Worm (Caenorhabditis elegans) whole organism, L4/young adult: ENCODE measurements around the gene mtm-6.

Source experiments
- W03F9.2 ChIP-seq: fragments of 150-350 bp; optimal IDR thresholded peaks from 2 replicates; lab custom pipeline; 2014; ENCODE audit warnings: missing biosample characterization, missing genetic modification characterization
- dao-5 ChIP-seq: sonication (generic microtip); optimal IDR thresholded peaks from 2 replicates; lab custom pipeline; 2016; ENCODE audit warnings: missing genotype, missing genetic modification characterization, moderate library complexity, missing compliant biosample characterization
- him-1 ChIP-seq: sonication (generic microtip); optimal IDR thresholded peaks from 2 replicates; lab custom pipeline; 2016; ENCODE audit warnings: missing genotype, missing genetic modification reagents, missing genetic modification characterization, missing compliant biosample characterization

Gene mtm-6

DNA sequence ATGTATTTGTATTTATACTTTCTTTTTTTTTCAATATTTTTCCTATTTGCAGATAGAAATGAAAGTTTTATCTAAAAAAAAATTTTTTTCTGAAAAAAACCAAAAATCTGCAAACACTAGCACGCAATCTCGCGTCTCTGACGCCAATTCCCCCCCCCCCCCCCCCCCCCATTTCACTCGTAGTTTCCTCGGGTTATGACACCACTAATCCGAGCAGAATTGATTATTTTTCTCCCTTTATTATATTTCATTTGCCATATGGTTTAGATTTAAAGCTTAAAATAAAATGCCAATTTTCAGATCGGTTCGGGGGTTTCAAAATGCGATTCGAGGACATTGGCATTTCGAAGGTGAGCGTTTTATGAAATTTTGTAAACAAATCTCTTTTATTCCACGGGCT is at the start of gene mtm-6:
Gene mtm-6 (plus strand): TSS at position 301 of the 400 bp plus-strand sequence.
- no peak for TF ChIP-seq him-1 (tag; lab: Kevin White, UChicago)
- no peak for TF ChIP-seq W03F9.2
- TF ChIP-seq dao-5 = no peak

DNA sequence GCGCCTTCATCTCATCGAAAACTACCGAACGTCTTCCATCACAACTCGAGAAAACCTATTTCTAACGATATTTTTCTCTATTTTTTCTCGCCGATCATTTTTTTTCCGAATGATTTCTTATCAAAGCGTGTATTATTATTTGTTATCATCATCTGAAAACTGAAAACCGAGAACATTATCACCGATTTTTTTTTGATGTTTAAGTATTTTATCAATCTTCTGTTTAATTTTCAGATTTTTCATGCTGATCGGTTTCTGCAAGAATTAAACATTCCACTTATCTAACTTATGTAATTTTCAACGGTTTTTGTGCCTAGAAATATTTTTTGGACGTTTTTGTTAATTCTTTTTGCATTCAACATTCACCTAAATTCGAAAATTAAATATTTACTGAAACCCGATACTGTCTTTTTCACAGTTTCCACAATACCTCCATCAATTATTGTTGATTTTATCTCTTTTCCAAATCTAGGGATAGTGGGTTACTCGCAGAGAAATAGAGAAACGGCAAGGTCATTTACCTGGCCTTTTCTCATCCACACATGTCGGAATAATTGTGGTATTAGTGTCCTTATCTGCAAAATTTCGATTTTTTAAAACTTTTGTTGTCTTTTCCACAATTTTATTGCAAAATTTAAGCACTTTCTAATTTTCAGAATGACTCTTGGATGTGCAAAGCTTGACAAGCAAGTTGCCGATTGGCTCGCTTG is 48.0 kb upstream of the mtm-6 start, which contains the start of gene pgm-2:
Gene pgm-2 (plus strand): TSS at position 657 of the 710 bp plus-strand sequence.
- TF ChIP-seq W03F9.2 (no peak), him-1 (tag; lab: Kevin White, UChicago) (no peak), dao-5 (no peak)

DNA sequence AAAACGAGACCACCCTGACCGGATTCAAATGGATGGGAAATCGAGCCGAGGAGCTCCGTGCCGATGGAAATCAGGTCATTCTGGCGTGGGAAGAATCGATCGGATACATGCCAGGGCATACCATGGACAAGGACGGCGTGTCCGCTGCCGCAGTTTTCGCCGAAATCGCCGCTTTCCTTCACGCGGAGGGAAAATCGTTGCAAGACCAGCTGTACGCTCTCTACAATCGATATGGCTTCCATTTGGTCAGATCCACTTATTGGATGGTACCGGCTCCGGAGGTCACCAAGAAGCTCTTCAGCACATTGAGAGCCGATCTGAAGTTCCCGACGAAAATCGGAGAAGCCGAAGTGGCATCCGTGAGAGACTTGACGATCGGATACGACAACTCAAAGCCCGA is 44.9 kb upstream of the mtm-6 start:
- TF ChIP-seq W03F9.2 = no peak
- TF ChIP-seq him-1 (tag; lab: Kevin White, UChicago) = no peak
- TF ChIP-seq dao-5 = no peak

DNA sequence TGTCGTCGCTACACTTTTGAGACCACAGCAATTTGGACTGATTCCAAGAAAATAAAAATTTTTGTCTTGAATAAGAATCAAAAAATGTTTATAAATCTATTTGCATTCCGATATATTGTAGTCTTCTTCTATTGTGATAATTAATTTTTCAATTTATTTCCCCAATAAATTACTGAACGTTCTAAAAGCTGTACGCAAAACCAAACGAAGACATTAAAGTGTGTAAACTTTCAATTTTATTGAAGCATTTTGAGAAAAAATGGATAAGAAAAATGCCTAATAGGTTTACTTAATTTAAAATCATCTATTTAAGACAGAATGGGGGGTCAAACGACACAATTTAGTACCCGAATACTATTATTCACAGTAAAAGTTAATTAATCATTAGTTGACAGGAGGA is 44.3 kb upstream of the mtm-6 start:
- TF ChIP-seq W03F9.2 (no peak), him-1 (tag; lab: Kevin White, UChicago) (no peak), dao-5 (no peak)

DNA sequence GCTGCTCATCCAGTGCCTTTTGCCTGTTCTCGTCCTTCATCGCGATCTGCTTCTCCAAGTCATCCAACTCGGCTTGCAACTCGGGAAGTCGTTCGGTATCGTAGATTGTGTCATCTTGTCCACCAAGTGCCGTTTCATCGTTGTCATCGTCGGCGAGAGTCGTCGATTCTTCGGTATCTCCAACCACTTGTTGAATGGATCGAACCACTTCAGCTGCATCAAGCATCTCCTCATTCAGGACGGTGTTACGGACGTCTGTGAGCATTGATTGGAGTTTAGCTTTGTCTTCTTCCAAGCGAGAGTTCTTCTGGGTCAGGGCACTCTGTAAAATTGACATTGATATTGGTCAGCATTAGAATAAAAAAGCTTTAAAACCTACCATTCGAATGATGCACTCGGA is 41.3 kb upstream of the mtm-6 start:
- TF ChIP-seq dao-5 (no peak), W03F9.2 (no peak), him-1 (tag; lab: Kevin White, UChicago) (no peak)

DNA sequence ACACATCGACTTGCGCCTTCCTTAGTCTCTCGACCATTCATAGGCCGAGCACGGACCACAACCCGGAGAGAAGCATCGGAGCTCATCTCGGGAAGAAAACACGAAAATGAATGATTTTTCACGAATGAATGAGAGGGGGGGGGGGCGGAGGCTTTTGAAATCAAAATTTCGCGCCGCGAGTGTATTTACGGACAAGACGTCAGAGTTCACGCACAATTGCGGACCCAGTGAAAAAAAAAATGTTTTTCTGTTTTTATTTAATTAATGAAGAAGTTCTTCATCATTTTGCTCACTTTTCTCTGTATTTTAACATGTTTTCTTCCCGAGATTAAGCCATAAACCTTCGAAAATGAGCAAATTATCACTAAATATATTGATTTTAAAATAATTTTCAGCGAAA is 39.8 kb upstream of the mtm-6 start, which contains the start of the genes klp-19 and slc-36.1:
Gene klp-19 (minus strand): TSS at position 153 of the 400 bp plus-strand sequence.
Gene slc-36.1 (plus strand): TSS at position 396 of the 400 bp plus-strand sequence.
- TF ChIP-seq dao-5 (no peak), W03F9.2 (peak; percentile 52)

DNA sequence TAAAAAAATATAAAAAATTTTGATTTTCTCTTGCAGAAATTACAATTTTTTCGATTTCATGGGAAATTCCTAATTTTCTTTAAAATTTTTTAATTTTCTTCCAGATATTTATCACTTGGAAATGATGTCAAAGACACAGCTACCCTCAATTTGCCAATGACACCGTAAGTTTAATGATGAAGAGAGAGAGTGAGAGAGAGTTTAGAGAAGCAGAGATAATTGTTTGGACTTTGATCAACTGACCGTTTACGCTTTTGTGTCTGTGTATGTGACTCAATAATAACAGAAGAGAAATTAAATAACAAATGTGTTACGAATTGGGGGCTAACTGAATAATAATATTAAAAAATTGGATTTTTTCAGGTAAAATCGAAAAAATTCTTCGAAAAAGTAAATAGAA is 36.3 kb upstream of the mtm-6 start:
- TF ChIP-seq him-1 (tag; lab: Kevin White, UChicago) = no peak
- TF ChIP-seq W03F9.2 = no peak
- TF ChIP-seq dao-5 = no peak

DNA sequence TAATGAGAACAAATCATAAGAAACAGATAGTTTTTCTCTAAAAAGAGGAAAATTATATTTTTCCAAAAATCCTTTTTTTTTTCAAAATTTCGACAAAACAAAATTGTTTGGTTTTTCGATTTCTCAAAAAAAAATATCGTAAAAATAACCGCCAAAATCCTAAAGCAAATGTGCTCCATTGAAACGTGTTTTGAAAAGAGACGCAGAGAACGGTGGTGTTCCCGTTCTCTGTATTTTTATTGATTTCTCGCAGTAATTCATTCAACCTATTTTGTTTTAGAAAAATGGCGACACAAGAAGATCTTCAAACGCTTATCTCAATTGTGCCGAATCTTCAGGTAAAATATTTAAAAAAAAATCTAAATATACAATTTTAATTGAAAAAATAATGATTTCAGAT is 33.1 kb upstream of the mtm-6 start, which contains the start of gene Y43F4B.10:
Gene Y43F4B.10 (plus strand): TSS at position 281 of the 400 bp plus-strand sequence.
- TF ChIP-seq him-1 (tag; lab: Kevin White, UChicago) = no peak
- TF ChIP-seq dao-5 = no peak
- TF ChIP-seq W03F9.2 = no peak

DNA sequence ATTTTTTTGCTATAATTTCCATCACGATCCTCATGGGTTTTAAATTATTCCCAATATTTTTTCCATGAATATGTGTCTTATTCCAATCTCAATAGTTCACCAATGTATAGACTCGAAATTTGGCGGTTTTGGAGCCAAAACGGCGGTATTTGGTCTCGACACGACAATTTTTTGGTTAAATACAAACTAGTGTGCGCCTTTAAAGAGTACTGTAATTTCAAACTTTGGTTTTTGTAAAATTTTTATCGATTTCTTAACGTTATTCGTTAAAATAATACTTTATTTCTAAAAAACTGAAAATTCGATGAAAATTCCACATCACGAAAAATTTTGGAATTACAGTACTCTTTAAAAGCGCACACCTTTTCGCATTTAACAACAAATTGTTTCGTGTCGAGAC is 32.2 kb upstream of the mtm-6 start:
- TF ChIP-seq W03F9.2 = no peak
- TF ChIP-seq dao-5 = no peak
- TF ChIP-seq him-1 (tag; lab: Kevin White, UChicago) = no peak

DNA sequence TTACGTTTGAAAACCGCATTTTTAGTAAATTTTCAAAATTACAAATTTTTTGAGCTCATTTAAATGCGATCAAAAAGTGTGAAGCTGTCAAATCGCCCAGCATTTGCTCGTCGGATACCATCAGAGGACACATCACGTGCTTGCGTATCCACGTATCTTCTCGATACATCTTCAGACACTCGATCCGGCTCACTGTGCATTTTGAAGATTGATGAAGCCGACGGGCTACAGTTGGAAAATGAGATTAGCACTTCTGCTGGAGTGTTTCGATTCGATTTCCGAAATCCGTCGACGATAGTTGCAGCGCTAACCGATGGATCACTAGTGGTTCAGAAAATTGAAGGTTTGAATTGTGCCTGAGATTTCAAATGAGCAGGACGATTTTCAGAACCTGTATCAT is 31.8 kb upstream of the mtm-6 start, which contains the start of gene dph-7:
Gene dph-7 (plus strand): TSS at position 53 of the 400 bp plus-strand sequence.
- TF ChIP-seq dao-5 = no peak
- TF ChIP-seq him-1 (tag; lab: Kevin White, UChicago) = no peak
- TF ChIP-seq W03F9.2 = no peak

DNA sequence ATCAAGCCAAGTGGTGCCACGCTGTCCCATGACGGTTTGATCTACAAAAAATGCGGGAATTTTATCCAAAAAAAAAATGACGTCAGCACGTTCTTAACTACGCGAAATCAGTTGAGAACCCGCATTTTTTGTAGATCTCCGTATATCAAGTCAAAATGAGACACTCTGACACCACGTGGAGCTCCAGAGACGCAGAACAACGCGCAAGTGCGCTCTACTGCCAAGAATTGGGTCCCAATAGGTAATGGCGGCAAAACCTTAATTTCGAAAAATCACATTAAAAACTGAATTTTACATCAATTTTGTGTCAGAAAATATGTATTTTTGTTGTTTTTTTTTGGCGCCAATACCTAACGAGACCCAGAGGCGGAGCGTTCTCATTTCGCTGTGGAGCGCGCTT is 29.9 kb upstream of the mtm-6 start:
- TF ChIP-seq him-1 (tag; lab: Kevin White, UChicago) = no peak
- TF ChIP-seq W03F9.2 = no peak
- TF ChIP-seq dao-5 = no peak

DNA sequence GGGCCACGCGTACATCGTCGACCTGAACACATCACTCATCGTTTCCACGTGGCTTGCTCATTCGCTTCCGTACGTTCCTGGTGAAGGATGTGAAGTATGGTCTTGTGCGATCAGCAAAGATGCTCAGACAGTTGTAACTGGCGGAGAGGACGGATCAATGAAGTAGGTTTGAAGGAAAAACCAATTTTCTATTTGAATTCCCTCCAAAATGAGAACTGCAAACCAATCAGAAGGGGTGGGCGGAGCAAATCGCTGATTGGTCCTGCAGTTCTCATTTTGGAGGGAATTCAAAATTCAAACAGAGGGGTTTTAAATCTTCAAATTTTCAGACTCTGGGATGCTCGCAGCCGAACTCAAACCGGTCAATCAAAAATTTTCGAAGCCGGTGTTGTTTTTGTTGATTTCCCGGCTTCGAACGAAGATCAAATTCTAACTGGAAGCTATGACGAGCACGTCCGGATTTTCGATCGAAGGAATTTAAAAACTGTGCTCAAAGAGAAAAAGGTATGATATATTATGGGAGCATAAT is 29.4 kb upstream of the mtm-6 start:
- no peak for TF ChIP-seq W03F9.2
- TF ChIP-seq dao-5 = no peak
- TF ChIP-seq him-1 (tag; lab: Kevin White, UChicago) = no peak

DNA sequence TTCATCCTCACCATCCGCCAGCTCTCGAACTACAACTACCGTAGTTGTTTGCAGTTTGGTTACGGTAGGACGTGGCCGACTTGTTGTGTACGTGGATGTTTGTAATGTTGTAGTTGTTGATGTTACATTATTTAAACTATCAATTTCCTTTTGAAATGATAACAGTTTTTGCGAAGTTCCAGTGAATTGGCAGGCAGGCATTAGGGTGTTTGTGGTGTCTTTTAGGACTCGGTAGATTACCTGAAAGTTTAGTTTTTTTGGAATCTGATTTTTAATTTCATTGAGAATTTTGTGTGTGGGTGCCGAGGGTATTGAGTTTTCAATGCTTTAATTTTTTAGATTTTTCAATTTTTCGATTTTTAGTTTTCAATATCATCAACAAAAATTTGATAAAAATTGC is 24.3 kb upstream of the mtm-6 start, which contains the start of gene F53A2.11:
Gene F53A2.11 (minus strand): TSS at position 101 of the 400 bp plus-strand sequence.
- TF ChIP-seq W03F9.2 = no peak
- TF ChIP-seq him-1 (tag; lab: Kevin White, UChicago) = no peak
- TF ChIP-seq dao-5 = no peak

DNA sequence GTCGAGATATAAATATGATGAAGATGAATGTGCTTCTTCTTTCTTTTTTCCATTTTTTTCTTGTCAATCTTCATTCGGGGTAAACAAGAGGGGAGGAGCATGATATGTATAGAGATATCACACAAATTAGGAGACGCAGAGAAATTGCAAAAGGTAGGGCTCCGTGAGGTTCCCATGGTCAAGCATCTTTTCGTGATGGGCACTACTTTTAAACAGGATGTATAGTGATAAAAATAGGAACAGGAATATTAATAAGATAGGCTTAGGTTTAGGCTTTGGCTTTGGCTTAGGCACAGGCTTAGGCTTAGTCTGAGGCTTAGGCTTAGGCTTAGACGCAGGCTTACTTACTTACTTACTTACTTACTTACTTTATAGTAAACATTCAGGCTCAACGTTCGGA is 22.1 kb upstream of the mtm-6 start, which contains the start of gene F53A2.1:
Gene F53A2.1 (minus strand): TSS at position 101 of the 400 bp plus-strand sequence.
- TF ChIP-seq W03F9.2 (no peak), dao-5 (no peak), him-1 (tag; lab: Kevin White, UChicago) (no peak)

DNA sequence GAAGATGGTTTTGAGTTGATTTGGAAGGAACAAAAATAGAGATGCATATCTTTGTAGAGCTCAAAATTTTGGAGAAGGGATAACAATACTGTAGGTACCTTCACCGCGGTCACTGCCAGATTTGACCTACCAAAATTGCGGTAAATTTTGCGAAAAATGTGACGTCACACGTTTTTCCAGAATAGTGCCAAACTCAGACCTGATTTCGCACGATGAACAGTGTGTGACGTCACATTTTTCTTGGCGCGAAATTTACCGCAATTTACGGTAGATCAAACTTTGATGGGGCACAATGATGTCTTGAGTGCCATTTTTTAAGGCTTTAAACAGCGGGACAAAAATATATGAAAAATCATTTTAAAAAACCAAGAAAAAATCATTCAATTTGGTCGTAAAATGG is 18.0 kb upstream of the mtm-6 start:
- TF ChIP-seq dao-5 = no peak
- no peak for TF ChIP-seq W03F9.2
- TF ChIP-seq him-1 (tag; lab: Kevin White, UChicago) = no peak
